Fruit fly (Drosophila melanogaster): ENCODE measurements around the gene Dph4.

Gene Dph4

dm6 chr3R:5612372-5613113 lies 11.4 kb downstream of the Dph4 start, which contains the start of gene Rga (continued):
- TF ChIP-seq ash1 (GFP tag; optimal IDR thresholded peaks at IDR 0.05) (no peak), kah (GFP tag; optimal IDR thresholded peaks at IDR 0.05) (no peak), CG30020 (tag; optimal IDR thresholded peaks at IDR 0.05) (no peak), ab (GFP tag; optimal IDR thresholded peaks at IDR 0.05) (no peak), luna (GFP tag; optimal IDR thresholded peaks at IDR 0.05) (no peak), Poxn (GFP tag; IDR thresholded peaks at IDR 0.05) (no peak), Hand (GFP tag; optimal IDR thresholded peaks at IDR 0.05) (no peak), CG32532 (GFP tag; IDR thresholded peaks at IDR 0.05) (0 out of 2 replicates have a peak, but pooled peaks have one; percentile 16), gcm2 (GFP tag; optimal IDR thresholded peaks at IDR 0.05) (no peak), B-H2 (GFP tag; optimal IDR thresholded peaks at IDR 0.05) (no peak), odd (GFP tag; optimal IDR thresholded peaks at IDR 0.05) (peak; percentile 17), ftz-f1 (GFP tag; optimal IDR thresholded peaks at IDR 0.05) (no peak), pho (GFP tag; optimal IDR thresholded peaks at IDR 0.05) (peak; percentile 5), Aef1 (GFP tag; IDR thresholded peaks at IDR 0.05) (no peak), Opbp (GFP tag; IDR thresholded peaks at IDR 0.05; ENCODE audit: partially characterized antibody) (no peak), cg (GFP tag; optimal IDR thresholded peaks at IDR 0.05) (peak; percentile 94), Hr78 (GFP tag; optimal IDR thresholded peaks at IDR 0.05) (peak in 1 of 2 experiments; percentile 63), CG10431 (GFP tag; optimal IDR thresholded peaks at IDR 0.05) (peak; percentile 10), bowl (GFP tag; IDR thresholded peaks at IDR 0.05) (no peak), Med (GFP tag) (peak; percentile 30), NC2α (GFP tag; optimal IDR thresholded peaks at IDR 0.05) (no peak), CG5953 (GFP tag; IDR thresholded peaks at IDR 0.05) (no peak), Asciz (GFP tag; optimal IDR thresholded peaks at IDR 0.05) (no peak), HLHmδ (GFP tag; optimal IDR thresholded peaks at IDR 0.05) (no peak), CG10209 (GFP tag; optimal IDR thresholded peaks at IDR 0.05) (no peak), disco-r (GFP tag; optimal IDR thresholded peaks at IDR 0.05) (no peak), MESR4 (GFP tag; optimal IDR thresholded peaks at IDR 0.05) (peak; percentile 91), Sin3A (optimal IDR thresholded peaks at IDR 0.05) (no peak), CG7556 (GFP tag; optimal IDR thresholded peaks at IDR 0.05) (peak; percentile 5)

dm6 chr3R:5611733-5612132 lies 12.2 kb downstream of the Dph4 start:
- no peak for TF ChIP-seq kni (GFP tag; optimal IDR thresholded peaks at IDR 0.05)
- TF ChIP-seq CG4360 (GFP tag; IDR thresholded peaks at IDR 0.05): peak; percentile 65
- TF ChIP-seq stwl (tag; optimal IDR thresholded peaks at IDR 0.05): peak; percentile 31
- peak; percentile 63 for TF ChIP-seq Ets65A (GFP tag)
- peak; percentile 69 for TF ChIP-seq Med (GFP tag)
- TF ChIP-seq CG2129 (GFP tag; IDR thresholded peaks at IDR 0.05; ENCODE audit: partially characterized antibody): no peak
- TF ChIP-seq CG13287 (GFP tag; IDR thresholded peaks at IDR 0.05; ENCODE audit: partially characterized antibody): no peak
- TF ChIP-seq CTCF (GFP tag; optimal IDR thresholded peaks at IDR 0.05): peak; percentile 3
- TF ChIP-seq crp (GFP tag; optimal IDR thresholded peaks at IDR 0.05): peak in 1 of 2 experiments; percentile 77
- no peak for TF ChIP-seq Elba2 (GFP tag; optimal IDR thresholded peaks at IDR 0.05)
- no peak for TF ChIP-seq stc (GFP tag; IDR thresholded peaks at IDR 0.05)
- no peak for TF ChIP-seq CG42726 (GFP tag; IDR thresholded peaks at IDR 0.05; ENCODE audit: partially characterized antibody)
- TF ChIP-seq Pdp1 (GFP tag; optimal IDR thresholded peaks at IDR 0.05): peak in 1 of 2 experiments; percentile 23
- TF ChIP-seq CG30020 (tag; optimal IDR thresholded peaks at IDR 0.05): peak; percentile 1
- TF ChIP-seq lola (GFP tag; optimal IDR thresholded peaks at IDR 0.05): peak in 1 of 3 experiments; percentile 3
- no peak for TF ChIP-seq klu (GFP tag; IDR thresholded peaks at IDR 0.05)
- TF ChIP-seq CG17186 (GFP tag; optimal IDR thresholded peaks at IDR 0.05): peak; percentile 6
- TF ChIP-seq CG12659 (GFP tag; optimal IDR thresholded peaks at IDR 0.05): peak; percentile 17
- peak; percentile 10 for TF ChIP-seq HHEX (GFP tag; optimal IDR thresholded peaks at IDR 0.05)
- no peak for TF ChIP-seq pros (GFP tag; optimal IDR thresholded peaks at IDR 0.05)
- peak; percentile 80 for TF ChIP-seq CG10267 (tag; optimal IDR thresholded peaks at IDR 0.05)
- TF ChIP-seq MBD-R2 (GFP tag; IDR thresholded peaks at IDR 0.05): peak; percentile 41
- TF ChIP-seq rib (GFP tag; IDR thresholded peaks at IDR 0.05): 0 out of 2 replicates have a peak, but pooled peaks have one; percentile 42
